Fruit fly (Drosophila melanogaster) whole organism, embryonic: ENCODE data around the gene Tango5.

Source experiments
- ATbp ChIP-seq: fragments of 200-800 bp; sonication (Bioruptor generic); optimal IDR thresholded peaks from 2 replicates; lab custom pipeline; 2017; ENCODE audit warnings: missing biosample characterization, mild to moderate bottlenecking, missing genetic modification characterization, missing genetic modification reagents
- Asciz ChIP-seq: fragments of 200-800 bp; sonication (Bioruptor generic); optimal IDR thresholded peaks from 2 replicates; lab custom pipeline; 2017; ENCODE audit warnings: missing biosample characterization, mild to moderate bottlenecking, missing genetic modification characterization, missing genetic modification reagents
- Bteb2 ChIP-seq: fragments of 200-800 bp; sonication (Bioruptor generic); optimal IDR thresholded peaks from 2 replicates; lab custom pipeline; 2016; ENCODE audit warnings: missing biosample characterization, missing genetic modification characterization
- CG10565 ChIP-seq: fragments of 200-800 bp; sonication (Bioruptor generic); optimal IDR thresholded peaks from 3 replicates; lab custom pipeline; 2016; ENCODE audit warnings: missing biosample characterization, mild to moderate bottlenecking, missing genetic modification characterization
- CG11398 ChIP-seq: fragments of 200-800 bp; sonication (Bioruptor generic); optimal IDR thresholded peaks from 2 replicates; lab custom pipeline; 2016; ENCODE audit warnings: missing biosample characterization, missing genetic modification characterization
- CG12155 ChIP-seq: fragments of 200-800 bp; sonication (Bioruptor generic); optimal IDR thresholded peaks from 3 replicates; lab custom pipeline; 2016; ENCODE audit warnings: missing biosample characterization, missing genetic modification characterization
- CG14441 ChIP-seq: fragments of 200-800 bp; sonication (Bioruptor generic); IDR thresholded peaks from 2 replicates; pipeline ENCODE4 v1.3.6; 2022; ENCODE audit warnings: missing biosample characterization, missing genetic modification characterization
- CG15073 ChIP-seq: fragments of 200-800 bp; sonication (Bioruptor generic); optimal IDR thresholded peaks from 2 replicates; lab custom pipeline; 2016; ENCODE audit warnings: missing biosample characterization, missing genetic modification characterization
- CG15269 ChIP-seq: fragments of 200-800 bp; sonication (Bioruptor generic); optimal IDR thresholded peaks from 2 replicates; lab custom pipeline; 2018; ENCODE audit warnings: missing biosample characterization, mild to moderate bottlenecking, missing genetic modification characterization, moderate library complexity
- CG1529 ChIP-seq: fragments of 200-800 bp; sonication (Bioruptor generic); optimal IDR thresholded peaks from 3 replicates; lab custom pipeline; 2018; ENCODE audit warnings: missing biosample characterization, missing genetic modification characterization
- CG16813 ChIP-seq: fragments of 200-800 bp; sonication (Bioruptor generic); IDR thresholded peaks from 3 replicates; pipeline ENCODE4 v1.3.6; 2022; ENCODE audit warnings: missing biosample characterization, missing genetic modification characterization; ENCODE audit not compliant: partially characterized antibody
- CG17361 ChIP-seq: fragments of 200-800 bp; sonication (Bioruptor generic); IDR thresholded peaks from 3 replicates; pipeline ENCODE4 v1.3.6; 2022; ENCODE audit warnings: missing biosample characterization, missing genetic modification characterization
- CG17829 ChIP-seq: fragments of 200-800 bp; optimal IDR thresholded peaks from 2 replicates; lab custom pipeline; 2019; ENCODE audit warnings: missing biosample characterization, mild to moderate bottlenecking, missing genetic modification characterization, moderate library complexity
- CG2116 ChIP-seq: fragments of 200-800 bp; sonication (Bioruptor generic); optimal IDR thresholded peaks from 3 replicates; lab custom pipeline; 2018; ENCODE audit warnings: missing biosample characterization, mild to moderate bottlenecking, missing genetic modification characterization
- CG31441 ChIP-seq: fragments of 200-800 bp; sonication (Bioruptor generic); IDR thresholded peaks from 2 replicates; pipeline ENCODE4 v1.3.6; 2022; ENCODE audit warnings: missing biosample characterization, missing genetic modification characterization
- CG5180 ChIP-seq: fragments of 200-800 bp; sonication (Bioruptor generic); optimal IDR thresholded peaks from 3 replicates; lab custom pipeline; 2017; ENCODE audit warnings: missing biosample characterization, missing genetic modification characterization, mild to moderate bottlenecking, moderate library complexity, missing genetic modification reagents
- CG6689 ChIP-seq: fragments of 200-800 bp; sonication (Bioruptor generic); IDR thresholded peaks from 2 replicates; pipeline ENCODE4 v1.3.6; 2022; ENCODE audit warnings: missing biosample characterization, missing genetic modification characterization
- CG7556 ChIP-seq: fragments of 200-800 bp; sonication (Bioruptor generic); optimal IDR thresholded peaks from 2 replicates; lab custom pipeline; 2017; ENCODE audit warnings: missing biosample characterization, mild to moderate bottlenecking, missing genetic modification characterization
- CG7839 ChIP-seq: fragments of 200-800 bp; sonication (Bioruptor generic); optimal IDR thresholded peaks from 3 replicates; lab custom pipeline; 2018; ENCODE audit warnings: missing biosample characterization, mild to moderate bottlenecking, missing genetic modification characterization, moderate library complexity
- CG8765 ChIP-seq: fragments of 200-800 bp; sonication (Bioruptor generic); IDR thresholded peaks from 2 replicates; pipeline ENCODE4 v1.3.6; 2022; ENCODE audit warnings: missing biosample characterization, missing genetic modification characterization
- CG8924 ChIP-seq: fragments of 200-800 bp; optimal IDR thresholded peaks from 3 replicates; lab custom pipeline; 2019; ENCODE audit warnings: missing biosample characterization, mild to moderate bottlenecking, missing genetic modification characterization, moderate library complexity
- CTCF ChIP-seq: fragments of 200-800 bp; sonication (Bioruptor generic); optimal IDR thresholded peaks from 2 replicates; lab custom pipeline; 2017; ENCODE audit warnings: missing biosample characterization, mild to moderate bottlenecking, missing genetic modification characterization, moderate library complexity
- Dp ChIP-seq: fragments of 200-800 bp; sonication (Bioruptor generic); optimal IDR thresholded peaks from 2 replicates; lab custom pipeline; 2018; ENCODE audit warnings: missing biosample characterization, mild to moderate bottlenecking, missing genetic modification characterization, moderate library complexity
- Gsc ChIP-seq: fragments of 200-800 bp; sonication (Bioruptor generic); IDR thresholded peaks from 2 replicates; pipeline ENCODE4 v1.3.6; 2022; ENCODE audit warnings: missing biosample characterization, missing genetic modification characterization
- HmgD ChIP-seq: fragments of 200-800 bp; sonication (Bioruptor generic); optimal IDR thresholded peaks from 3 replicates; lab custom pipeline; 2016; ENCODE audit warnings: missing biosample characterization, missing genetic modification characterization
- Hr3 ChIP-seq: fragments of 200-800 bp; sonication (Bioruptor generic); optimal IDR thresholded peaks from 3 replicates; lab custom pipeline; 2016; ENCODE audit warnings: missing biosample characterization, missing genetic modification characterization
- Med ChIP-seq: fragments of 200-800 bp; sonication (Bioruptor generic); peaks from one replicate; lab custom pipeline; 2016; ENCODE audit warnings: missing biosample characterization, missing genetic modification characterization, mild to moderate bottlenecking, inconsistent platforms, moderate library complexity
- Mes4 ChIP-seq: fragments of 200-800 bp; sonication (Bioruptor generic); optimal IDR thresholded peaks from 2 replicates; lab custom pipeline; 2016; ENCODE audit warnings: missing biosample characterization, missing genetic modification characterization
- Pdp1 ChIP-seq, 2 experiments: fragments of 200-800 bp; sonication (Bioruptor generic); optimal IDR thresholded peaks; 3 replicates each; lab custom pipeline; 2016; ENCODE audit warnings: missing biosample characterization in 2 of 2, missing genetic modification characterization in 2 of 2, mild to moderate bottlenecking in 1 of 2, moderate library complexity in 1 of 2
- Taf1 ChIP-seq: fragments of 200-800 bp; sonication (Bioruptor generic); IDR thresholded peaks from 2 replicates; pipeline ENCODE4 v1.3.6; 2022; ENCODE audit warnings: missing biosample characterization, missing genetic modification characterization
- Xrp1 ChIP-seq: fragments of 200-800 bp; sonication (Bioruptor generic); IDR thresholded peaks from 2 replicates; pipeline ENCODE4 v1.3.6; 2022; ENCODE audit warnings: missing biosample characterization, missing genetic modification characterization
- bsh ChIP-seq, 2 experiments: fragments of 200-800 bp; sonication (Bioruptor generic); optimal IDR thresholded peaks; 2 replicates each; lab custom pipeline; 2017 to 2018; ENCODE audit warnings: mild to moderate bottlenecking in 2 of 2, missing biosample characterization in 2 of 2, missing genetic modification characterization in 2 of 2, moderate library complexity in 1 of 2
- croc ChIP-seq: fragments of 200-800 bp; sonication (Bioruptor generic); conservative IDR thresholded peaks from 3 replicates; pipeline ENCODE4 v1.3.6; 2022; ENCODE audit warnings: missing biosample characterization, missing genetic modification characterization
- dati ChIP-seq: fragments of 200-800 bp; sonication (Bioruptor generic); IDR thresholded peaks from 2 replicates; pipeline ENCODE4 v1.3.6; 2022; ENCODE audit warnings: missing biosample characterization, missing genetic modification characterization
- dmrt99B ChIP-seq: fragments of 200-800 bp; sonication (Bioruptor generic); optimal IDR thresholded peaks from 2 replicates; lab custom pipeline; 2018; ENCODE audit warnings: missing biosample characterization, mild to moderate bottlenecking, missing genetic modification characterization, moderate library complexity
- fu2 ChIP-seq: fragments of 200-800 bp; sonication (Bioruptor generic); optimal IDR thresholded peaks from 2 replicates; lab custom pipeline; 2016; ENCODE audit warnings: missing biosample characterization, missing genetic modification characterization
- gem ChIP-seq: fragments of 200-800 bp; sonication (Bioruptor generic); optimal IDR thresholded peaks from 2 replicates; lab custom pipeline; 2019; ENCODE audit warnings: missing biosample characterization, mild to moderate bottlenecking, missing genetic modification characterization, moderate library complexity
- grn ChIP-seq: fragments of 200-800 bp; sonication (Bioruptor generic); optimal IDR thresholded peaks from 3 replicates; lab custom pipeline; 2017; ENCODE audit warnings: missing biosample characterization, missing genetic modification characterization
- hth ChIP-seq: fragments of >200 bp; optimal IDR thresholded peaks from 2 replicates; lab custom pipeline; 2017; ENCODE audit warnings: inconsistent platforms
- jigr1 ChIP-seq: fragments of 200-800 bp; sonication (Bioruptor generic); IDR thresholded peaks from 3 replicates; pipeline ENCODE4 v1.3.6; 2022; ENCODE audit warnings: missing biosample characterization, missing genetic modification characterization
- lbe ChIP-seq: fragments of 200-800 bp; sonication (Bioruptor generic); optimal IDR thresholded peaks from 2 replicates; lab custom pipeline; 2016; ENCODE audit warnings: missing biosample characterization, mild to moderate bottlenecking, missing genetic modification characterization
- nmo ChIP-seq: fragments of 200-800 bp; sonication (Bioruptor generic); optimal IDR thresholded peaks from 2 replicates; lab custom pipeline; 2018; ENCODE audit warnings: missing biosample characterization, mild to moderate bottlenecking, missing genetic modification characterization, moderate library complexity
- odd ChIP-seq: fragments of 200-800 bp; sonication (Bioruptor generic); optimal IDR thresholded peaks from 2 replicates; lab custom pipeline; 2017; ENCODE audit warnings: missing biosample characterization, mild to moderate bottlenecking, missing genetic modification characterization
- pnt ChIP-seq: fragments of 200-800 bp; sonication (Bioruptor generic); optimal IDR thresholded peaks from 3 replicates; lab custom pipeline; 2016; ENCODE audit warnings: missing biosample characterization, missing genetic modification characterization
- pros ChIP-seq: fragments of 200-800 bp; sonication (Bioruptor generic); optimal IDR thresholded peaks from 3 replicates; lab custom pipeline; 2019; ENCODE audit warnings: missing biosample characterization, mild to moderate bottlenecking, missing genetic modification characterization, moderate library complexity
- schlank ChIP-seq: fragments of 200-800 bp; sonication (Bioruptor generic); optimal IDR thresholded peaks from 2 replicates; lab custom pipeline; 2018; ENCODE audit warnings: missing biosample characterization, mild to moderate bottlenecking, missing genetic modification characterization
- slou ChIP-seq: fragments of 200-800 bp; sonication (Bioruptor generic); optimal IDR thresholded peaks from 3 replicates; lab custom pipeline; 2016; ENCODE audit warnings: missing biosample characterization, missing genetic modification characterization
- sqz ChIP-seq: fragments of 200-800 bp; sonication (Bioruptor generic); optimal IDR thresholded peaks from 3 replicates; lab custom pipeline; 2018; ENCODE audit warnings: missing biosample characterization, mild to moderate bottlenecking, missing genetic modification characterization

Tango5 gene

DNA sequence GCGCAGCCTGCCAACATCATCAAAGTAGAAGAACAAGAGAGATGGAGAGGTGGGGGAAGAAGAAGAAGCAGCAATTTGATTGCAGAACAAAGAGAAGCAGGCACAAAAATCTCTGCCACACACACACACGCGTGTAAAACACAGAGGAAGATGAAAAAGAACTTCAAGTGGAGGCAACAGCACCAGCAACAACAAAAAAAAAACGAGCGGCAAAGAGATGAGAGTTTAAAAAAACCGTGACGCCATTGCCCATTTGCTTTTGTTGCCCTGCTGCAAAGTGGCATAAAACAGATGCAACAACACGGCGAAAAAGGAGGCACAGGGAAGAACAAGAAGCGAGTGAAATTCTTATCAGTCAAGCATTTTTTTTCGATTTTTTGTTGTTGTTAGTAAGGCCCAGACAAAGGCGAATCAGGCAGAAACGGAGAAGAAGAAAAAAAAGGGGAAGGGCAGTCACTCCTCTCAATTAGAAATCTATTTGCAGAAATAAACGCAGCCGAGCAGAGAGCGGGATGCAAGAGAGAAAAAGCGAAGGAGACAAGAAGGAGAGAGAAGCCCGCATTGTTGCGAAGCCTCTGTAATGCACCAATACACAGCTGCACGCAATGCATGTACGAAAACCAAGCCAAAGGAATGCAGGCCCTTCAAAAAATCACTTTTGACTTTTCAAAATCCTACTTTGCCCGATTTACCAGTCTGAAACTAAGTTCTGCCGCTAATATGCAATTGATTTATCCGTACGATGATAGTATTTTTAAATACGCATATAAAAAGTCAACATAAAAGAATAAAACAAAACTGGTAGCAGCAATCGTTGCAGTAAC, 22.2 kb downstream of the Tango5 start (continued):
- no peak for TF ChIP-seq CG8924
- no peak for TF ChIP-seq Hr3 (GFP tag; lab: Kevin White, UChicago)
- TF ChIP-seq bsh (GFP tag; optimal IDR thresholded peaks at IDR 0.05; lab: Kevin White, UChicago) = peak in 1 of 2 experiments; percentile 70
- TF ChIP-seq sqz = peak; percentile 85

DNA sequence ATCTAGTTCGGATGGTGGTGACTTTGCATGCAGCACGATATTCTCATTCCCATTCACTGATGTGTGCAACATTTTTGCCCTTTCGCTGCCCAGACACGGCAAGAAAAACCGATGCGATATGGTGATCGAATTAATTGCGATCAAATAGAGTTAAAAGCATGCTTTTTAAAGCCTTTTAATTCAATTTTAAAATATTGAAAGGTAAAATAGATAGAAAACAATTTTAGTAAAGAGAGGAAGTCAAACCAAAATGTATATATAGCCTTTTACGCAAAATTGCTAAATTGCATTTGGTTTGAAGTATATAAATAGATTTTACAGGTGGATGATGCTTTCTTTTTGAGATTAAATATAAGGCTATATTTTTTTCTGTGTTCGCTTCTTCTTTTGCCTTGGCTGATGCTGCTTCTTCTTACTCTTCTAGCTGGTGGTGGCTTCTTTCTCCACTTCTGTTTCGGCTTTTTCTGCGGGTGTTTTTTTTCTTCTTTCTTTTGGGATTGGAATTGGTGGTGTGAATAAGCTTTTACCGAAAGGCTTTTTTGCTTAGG, 23.2 kb downstream of the Tango5 start:
- no peak for TF ChIP-seq CG6689 (GFP tag; lab: Robert Waterston, UW)
- TF ChIP-seq pnt (GFP tag; lab: Kevin White, UChicago) = peak; percentile 14
- no peak for TF ChIP-seq odd (GFP tag; lab: Kevin White, UChicago)
- no peak for TF ChIP-seq CG2116 (GFP tag; lab: Kevin White, UChicago)
- no peak for TF ChIP-seq Pdp1 (GFP tag; optimal IDR thresholded peaks at IDR 0.05; lab: Kevin White, UChicago)
- TF ChIP-seq CG31441 (GFP tag; lab: Robert Waterston, UW) = peak; percentile 48
- TF ChIP-seq CG10565 = no peak
- TF ChIP-seq Xrp1 (GFP tag; lab: Robert Waterston, UW) = no peak
- peak; percentile 65 for TF ChIP-seq CG7839 (tag; lab: Kevin White, UChicago)
- TF ChIP-seq jigr1 (GFP tag; lab: Robert Waterston, UW) = no peak
- TF ChIP-seq Taf1 = no peak
- TF ChIP-seq CG11398 = no peak
- no peak for TF ChIP-seq CG12155 (GFP tag; lab: Kevin White, UChicago)
- TF ChIP-seq CG14441 (GFP tag; lab: Robert Waterston, UW) = no peak
- peak; percentile 24 for TF ChIP-seq slou
- no peak for TF ChIP-seq hth (lab: Kevin White, UChicago)
- no peak for TF ChIP-seq CG8765 (GFP tag; lab: Robert Waterston, UW)
- no peak for TF ChIP-seq lbe (GFP tag; lab: Kevin White, UChicago)
- TF ChIP-seq CG1529 (GFP tag; lab: Kevin White, UChicago) = no peak
- TF ChIP-seq nmo (GFP tag; lab: Kevin White, UChicago) = peak; percentile 72
- TF ChIP-seq grn (GFP tag; lab: Kevin White, UChicago) = no peak
- no peak for TF ChIP-seq croc (GFP tag; lab: Robert Waterston, UW)
- TF ChIP-seq Bteb2 (GFP tag; lab: Kevin White, UChicago) = no peak
- no peak for TF ChIP-seq CG7556
- TF ChIP-seq Med (GFP tag; lab: Kevin White, UChicago) = peak; percentile 15
- TF ChIP-seq CG17361 (GFP tag; lab: Robert Waterston, UW) = peak; percentile 73
- TF ChIP-seq Mes4 = no peak
- no peak for TF ChIP-seq Dp (GFP tag; lab: Kevin White, UChicago)
- no peak for TF ChIP-seq CTCF
- TF ChIP-seq dati (GFP tag; lab: Robert Waterston, UW) = no peak
- no peak for TF ChIP-seq CG16813
- TF ChIP-seq Gsc (GFP tag; lab: Robert Waterston, UW) = no peak
- no peak for TF ChIP-seq fu2 (GFP tag; lab: Kevin White, UChicago)
- TF ChIP-seq HmgD (GFP tag; lab: Kevin White, UChicago) = no peak
- TF ChIP-seq Asciz (GFP tag; lab: Kevin White, UChicago) = no peak
- TF ChIP-seq gem (tag; lab: Kevin White, UChicago) = peak; percentile 22
- peak; percentile 70 for TF ChIP-seq pros (GFP tag; lab: Kevin White, UChicago)
- TF ChIP-seq schlank (tag; lab: Kevin White, UChicago) = no peak
- peak; percentile 3 for TF ChIP-seq CG5180
- no peak for TF ChIP-seq ATbp (GFP tag; lab: Kevin White, UChicago)
- TF ChIP-seq dmrt99B (tag; lab: Kevin White, UChicago) = peak; percentile 65
- no peak for TF ChIP-seq CG15269 (tag; lab: Kevin White, UChicago)
- no peak for TF ChIP-seq CG15073 (GFP tag; lab: Kevin White, UChicago)
- TF ChIP-seq CG17829 (tag; lab: Kevin White, UChicago) = peak; percentile 51
